Worm (Caenorhabditis elegans) whole organism, L2 larva: Measurements from ENCODE around the gene H19J13.2.

Experiments used
- C34F6.9 ChIP-seq: fragments of 150-350 bp; optimal IDR thresholded peaks from 2 replicates; lab custom pipeline; 2014; ENCODE audit warnings: missing biosample characterization, missing genetic modification characterization
- F13H6.1 ChIP-seq: sonication (generic microtip); optimal IDR thresholded peaks from 2 replicates; lab custom pipeline; 2016; ENCODE audit warnings: missing genetic modification characterization, missing compliant biosample characterization
- Y55F3AM.14 ChIP-seq: fragments of 200-800 bp; sonication (Bioruptor generic); optimal IDR thresholded peaks from 2 replicates; lab custom pipeline; 2018; ENCODE audit warnings: mild to moderate bottlenecking, missing genetic modification characterization, missing compliant biosample characterization
- ZK546.5 ChIP-seq: sonication (generic microtip); optimal IDR thresholded peaks from 2 replicates; lab custom pipeline; 2017; ENCODE audit warnings: missing biosample characterization, missing genetic modification characterization
- alr-1 ChIP-seq: fragments of 150-350 bp; optimal IDR thresholded peaks from 2 replicates; lab custom pipeline; 2014; ENCODE audit warnings: missing biosample characterization, missing genetic modification characterization
- ceh-16 ChIP-seq: fragments of 150-350 bp; optimal IDR thresholded peaks from 2 replicates; lab custom pipeline; 2014; ENCODE audit warnings: missing biosample characterization, missing genetic modification characterization
- crh-2 ChIP-seq: sonication (generic microtip); optimal IDR thresholded peaks from 2 replicates; lab custom pipeline; 2017; ENCODE audit warnings: missing biosample characterization, missing genetic modification characterization
- dmd-4 ChIP-seq: sonication (generic microtip); optimal IDR thresholded peaks from 2 replicates; lab custom pipeline; 2017; ENCODE audit warnings: missing biosample characterization, missing genetic modification characterization
- egl-27 ChIP-seq: sonication (generic microtip); optimal IDR thresholded peaks from 3 replicates; lab custom pipeline; 2017; ENCODE audit warnings: missing biosample characterization, missing genetic modification reagents, missing genetic modification characterization
- fos-1 ChIP-seq: fragments of 150-350 bp; optimal IDR thresholded peaks from 2 replicates; lab custom pipeline; 2014; ENCODE audit warnings: missing biosample characterization, missing genetic modification characterization
- gmeb-1 ChIP-seq: fragments of 150-350 bp; optimal IDR thresholded peaks from 2 replicates; lab custom pipeline; 2014; ENCODE audit warnings: missing biosample characterization, missing genetic modification characterization
- lin-11 ChIP-seq: fragments of 150-350 bp; sonication (generic microtip); optimal IDR thresholded peaks from 2 replicates; lab custom pipeline; 2014; ENCODE audit warnings: missing biosample characterization, missing genetic modification characterization, inconsistent platforms, mixed read lengths
- lin-39 ChIP-seq: fragments of 150-350 bp; optimal IDR thresholded peaks from 2 replicates; lab custom pipeline; 2014; ENCODE audit warnings: missing biosample characterization, missing genetic modification reagents, missing genetic modification characterization
- mbf-1 ChIP-seq: sonication (generic microtip); optimal IDR thresholded peaks from 2 replicates; lab custom pipeline; 2017; ENCODE audit warnings: missing biosample characterization, missing genetic modification characterization
- mdl-1 ChIP-seq, 2 experiments: fragments of 150-350 bp in 1 of 2; sonication (generic microtip) in 1 of 2; optimal IDR thresholded peaks; 2 replicates each; lab custom pipeline; 2017; ENCODE audit warnings: missing biosample characterization in 2 of 2, missing genetic modification characterization in 2 of 2
- nhr-10 ChIP-seq: sonication (generic microtip); optimal IDR thresholded peaks from 2 replicates; lab custom pipeline; 2017; ENCODE audit warnings: missing biosample characterization, missing genetic modification characterization
- nhr-11 ChIP-seq: fragments of 150-350 bp; optimal IDR thresholded peaks from 2 replicates; lab custom pipeline; 2014; ENCODE audit warnings: missing biosample characterization, missing genetic modification characterization
- nhr-12 ChIP-seq: fragments of 150-350 bp; optimal IDR thresholded peaks from 2 replicates; lab custom pipeline; 2014; ENCODE audit warnings: missing biosample characterization, missing genetic modification characterization
- nhr-129 ChIP-seq: fragments of 150-350 bp; optimal IDR thresholded peaks from 2 replicates; lab custom pipeline; 2014; ENCODE audit warnings: missing biosample characterization, missing genetic modification characterization
- nhr-21 ChIP-seq: fragments of 150-350 bp; optimal IDR thresholded peaks from 2 replicates; lab custom pipeline; 2014; ENCODE audit warnings: missing biosample characterization, missing genetic modification characterization
- nhr-25 ChIP-seq: fragments of 150-350 bp; sonication (generic microtip); optimal IDR thresholded peaks from 3 replicates; lab custom pipeline; 2014; ENCODE audit warnings: missing biosample characterization, missing genetic modification characterization
- nhr-6 ChIP-seq: fragments of 150-350 bp; optimal IDR thresholded peaks from 2 replicates; lab custom pipeline; 2014; ENCODE audit warnings: missing biosample characterization, missing genetic modification characterization
- sem-4 ChIP-seq: fragments of 150-350 bp; optimal IDR thresholded peaks from 2 replicates; lab custom pipeline; 2014; ENCODE audit warnings: missing biosample characterization, missing genetic modification reagents, missing genetic modification characterization
- skn-1 ChIP-seq: sonication (generic microtip); optimal IDR thresholded peaks from 2 replicates; lab custom pipeline; 2017; ENCODE audit warnings: missing biosample characterization, missing genetic modification characterization
- sma-3 ChIP-seq: sonication (generic microtip); optimal IDR thresholded peaks from 2 replicates; lab custom pipeline; 2016; ENCODE audit warnings: missing genetic modification reagents, missing genetic modification characterization, missing compliant biosample characterization
- sma-9 ChIP-seq, 2 experiments: fragments of 150-350 bp in 1 of 2; sonication (generic microtip) in 1 of 2; optimal IDR thresholded peaks; 2 replicates each; lab custom pipeline; 2014 to 2016; ENCODE audit warnings: missing genetic modification characterization in 2 of 2, mild to moderate bottlenecking in 1 of 2, missing biosample characterization in 1 of 2, missing compliant biosample characterization in 1 of 2, missing genetic modification reagents in 1 of 2, moderate library complexity in 1 of 2
- snpc-4 ChIP-seq: fragments of 150-350 bp; optimal IDR thresholded peaks from 2 replicates; lab custom pipeline; 2014; ENCODE audit warnings: missing biosample characterization, missing genetic modification characterization
- unc-39 ChIP-seq: fragments of 150-350 bp; optimal IDR thresholded peaks from 2 replicates; lab custom pipeline; 2014; ENCODE audit warnings: missing biosample characterization, missing genetic modification characterization
- zag-1 ChIP-seq: fragments of 150-350 bp; optimal IDR thresholded peaks from 2 replicates; lab custom pipeline; 2014; ENCODE audit warnings: missing biosample characterization, missing genetic modification characterization
- ztf-1 ChIP-seq: fragments of 200-800 bp; sonication (Bioruptor generic); conservative IDR thresholded peaks from 2 replicates; pipeline ENCODE4 v1.3.6; 2022; ENCODE audit warnings: missing genetic modification characterization, missing compliant biosample characterization
- ztf-11 ChIP-seq: sonication (generic microtip); optimal IDR thresholded peaks from 2 replicates; lab custom pipeline; 2017; ENCODE audit warnings: missing biosample characterization, missing genetic modification characterization

The H19J13.2 gene

ce11 chrX:12285496-12285895 is 11.7 kb upstream of the H19J13.2 start, which contains the start of gene lips-2:
Gene lips-2, plus strand, starts transcription at chrX:12285796.
- TF ChIP-seq ceh-16 (tag; lab: Kevin White, UChicago) (no peak), crh-2 (tag; lab: Kevin White, UChicago) (no peak), dmd-4 (tag; lab: Kevin White, UChicago) (no peak), unc-39 (tag; lab: Kevin White, UChicago) (no peak), gmeb-1 (tag; lab: Kevin White, UChicago) (no peak), ztf-1 (GFP tag; lab: Robert Waterston, UW) (no peak), lin-39 (tag; lab: Kevin White, UChicago) (no peak), sma-3 (GFP tag; lab: Kevin White, UChicago) (no peak), alr-1 (tag; lab: Kevin White, UChicago) (no peak), skn-1 (tag; lab: Kevin White, UChicago) (no peak), nhr-6 (tag; lab: Kevin White, UChicago) (no peak), mdl-1 (tag; optimal IDR thresholded peaks at IDR 0.05; lab: Kevin White, UChicago) (no peak), F13H6.1 (tag; lab: Kevin White, UChicago) (no peak), snpc-4 (tag; lab: Kevin White, UChicago) (no peak), nhr-129 (tag; lab: Kevin White, UChicago) (no peak), sma-9 (GFP tag; optimal IDR thresholded peaks at IDR 0.05; lab: Kevin White, UChicago) (no peak), sma-9 (tag; optimal IDR thresholded peaks at IDR 0.05; lab: Kevin White, UChicago) (no peak), C34F6.9 (tag; lab: Kevin White, UChicago) (no peak), mbf-1 (tag; lab: Kevin White, UChicago) (no peak), ztf-11 (tag; lab: Kevin White, UChicago) (no peak), zag-1 (tag; lab: Kevin White, UChicago) (no peak)

DNA sequence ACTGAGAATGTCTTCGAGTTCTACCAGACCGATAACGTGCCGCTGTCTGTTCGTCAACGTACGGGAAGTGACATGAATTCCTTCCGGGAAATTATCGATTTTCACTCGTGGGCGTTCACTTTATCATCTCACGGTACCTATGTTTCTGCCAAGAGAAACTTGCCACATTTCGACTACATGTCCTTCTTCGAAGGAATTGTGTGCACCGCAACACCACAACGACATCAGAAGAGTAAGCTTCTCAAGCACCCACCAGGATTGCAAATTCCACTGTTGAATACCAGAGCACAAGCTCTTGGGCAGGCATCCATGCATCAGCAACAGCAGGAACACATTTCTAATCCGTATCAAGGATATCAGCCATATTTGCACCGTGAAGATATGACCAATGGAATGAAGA is 10.4 kb upstream of the H19J13.2 start:
- TF ChIP-seq Y55F3AM.14 (GFP tag; lab: Kevin White, UChicago) (no peak), sem-4 (tag; lab: Kevin White, UChicago) (no peak)

DNA sequence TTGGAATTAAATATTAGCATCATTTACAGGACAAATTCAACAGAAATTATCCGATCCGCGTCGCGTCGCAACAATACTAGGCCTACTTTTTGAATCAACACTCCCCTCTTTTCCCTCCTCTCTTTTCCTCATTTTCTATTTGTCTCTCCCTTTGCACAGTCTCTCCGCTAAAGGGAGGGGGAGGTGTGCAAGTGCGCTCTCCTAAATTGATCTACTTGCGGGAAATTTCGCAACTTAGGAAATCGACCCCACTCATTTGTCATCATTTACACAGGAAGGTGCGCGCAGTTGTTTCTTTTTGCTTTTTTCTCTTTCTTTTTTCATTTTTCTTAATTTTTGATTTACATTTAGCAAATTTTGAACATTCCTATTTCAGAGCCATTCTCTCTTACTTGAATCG is 9.1 kb upstream of the H19J13.2 start, which contains the start of gene C04B4.2:
Gene C04B4.2, plus strand, starts transcription at position 371 of the 400 bp plus-strand sequence.
- TF ChIP-seq nhr-10 (tag; lab: Kevin White, UChicago): no peak
- TF ChIP-seq lin-11 (tag; lab: Kevin White, UChicago): no peak
- TF ChIP-seq nhr-25 (tag; lab: Kevin White, UChicago): no peak
- no peak for TF ChIP-seq nhr-12 (tag; lab: Kevin White, UChicago)
- TF ChIP-seq Y55F3AM.14 (GFP tag; lab: Kevin White, UChicago): no peak
- TF ChIP-seq ZK546.5 (tag; lab: Kevin White, UChicago): no peak
- no peak for TF ChIP-seq gmeb-1 (tag; lab: Kevin White, UChicago)
- no peak for TF ChIP-seq ceh-16 (tag; lab: Kevin White, UChicago)
- no peak for TF ChIP-seq nhr-129 (tag; lab: Kevin White, UChicago)
- TF ChIP-seq ztf-1 (GFP tag; lab: Robert Waterston, UW): no peak

ce11 chrX:12280477-12280876 is 6.7 kb upstream of the H19J13.2 start, which contains the start of gene C04B4.1:
Gene C04B4.1, plus strand, starts transcription at chrX:12280777.
- TF ChIP-seq crh-2 (tag; lab: Kevin White, UChicago): no peak
- TF ChIP-seq ceh-16 (tag; lab: Kevin White, UChicago): no peak
- TF ChIP-seq egl-27: no peak
- TF ChIP-seq nhr-129 (tag; lab: Kevin White, UChicago): no peak
- no peak for TF ChIP-seq nhr-25 (tag; lab: Kevin White, UChicago)
- TF ChIP-seq nhr-21: no peak
- TF ChIP-seq fos-1 (tag; lab: Kevin White, UChicago): no peak
- no peak for TF ChIP-seq alr-1 (tag; lab: Kevin White, UChicago)
- TF ChIP-seq sma-9 (GFP tag; optimal IDR thresholded peaks at IDR 0.05; lab: Kevin White, UChicago): no peak
- no peak for TF ChIP-seq sma-9 (tag; optimal IDR thresholded peaks at IDR 0.05; lab: Kevin White, UChicago)

DNA sequence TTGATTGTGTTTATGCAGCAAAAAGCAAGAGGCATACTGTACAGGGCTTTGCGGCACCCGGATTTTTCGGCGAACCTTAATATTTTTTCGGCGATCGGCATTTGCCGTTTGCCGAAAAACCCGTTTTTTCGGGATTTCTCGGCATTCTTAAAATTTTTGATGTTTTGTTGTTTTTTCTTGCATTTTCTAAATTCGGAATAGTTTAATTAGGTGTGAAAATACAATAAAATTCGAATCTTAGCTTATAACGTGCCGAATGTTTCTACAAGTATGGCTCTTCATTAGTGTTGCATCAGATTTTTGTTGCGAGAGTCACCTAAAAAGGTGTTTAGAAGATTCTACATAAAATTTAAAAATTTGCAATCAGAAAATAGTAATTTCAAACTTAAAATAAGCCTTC is 1.8 kb upstream of the H19J13.2 start, which contains the start of gene C04B4.6:
Gene C04B4.6, minus strand, starts transcription at position 101 of the 400 bp plus-strand sequence.
- TF ChIP-seq gmeb-1 (tag; lab: Kevin White, UChicago) (no peak), nhr-11 (tag; lab: Kevin White, UChicago) (no peak), F13H6.1 (tag; lab: Kevin White, UChicago) (no peak)
- TF ChIP-seq, all 48 proteins: peak for 0
